Worm (Caenorhabditis elegans): ENCODE data around the gene lea-1.

DNA sequence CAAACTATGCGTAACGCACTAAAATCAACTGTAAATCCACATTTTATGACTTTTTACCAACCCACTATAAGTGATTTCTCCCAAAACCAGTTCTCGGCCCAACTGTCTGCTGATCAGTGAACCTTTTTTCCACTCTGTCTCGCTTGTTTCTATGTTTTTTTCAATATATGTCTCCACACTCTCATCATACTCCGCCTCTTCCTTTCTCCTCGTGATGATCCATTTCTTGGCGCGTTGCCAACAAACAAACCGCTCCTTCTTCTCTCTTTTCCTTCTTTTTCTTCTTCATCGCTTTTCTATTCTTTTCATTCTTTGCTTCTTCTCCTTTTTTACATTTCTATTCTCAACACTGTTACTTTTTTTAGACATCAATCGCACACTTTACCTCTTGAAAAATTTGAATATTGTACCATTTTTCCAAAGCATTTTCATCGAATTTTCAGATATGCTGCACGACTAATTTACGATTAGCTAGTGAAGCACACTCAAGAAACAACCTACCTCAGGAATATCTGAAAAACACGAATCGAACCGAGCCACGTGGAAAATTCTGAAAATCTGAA, 31.6 kb downstream of the lea-1 start, which contains the start of gene T06E8.8:
- TF ChIP-seq unc-62 (GFP tag; optimal IDR thresholded peaks at IDR 0.05) (no peak), elt-3 (tag; optimal IDR thresholded peaks at IDR 0.05) (no peak), snpc-4 (tag; optimal IDR thresholded peaks at IDR 0.05) (no peak), M03D4.4 (tag; optimal IDR thresholded peaks at IDR 0.05) (no peak), nhr-2 (tag; optimal IDR thresholded peaks at IDR 0.05) (no peak), elt-1 (tag; optimal IDR thresholded peaks at IDR 0.05; ENCODE audit: borderline replicate concordance, insufficient read depth) (no peak), ztf-11 (tag; optimal IDR thresholded peaks at IDR 0.05) (no peak), nhr-76 (tag; optimal IDR thresholded peaks at IDR 0.05) (no peak), nhr-237 (tag; optimal IDR thresholded peaks at IDR 0.05) (no peak), mls-2 (tag; optimal IDR thresholded peaks at IDR 0.05) (no peak), nhr-12 (tag; optimal IDR thresholded peaks at IDR 0.05) (no peak), drap-1 (GFP tag; optimal IDR thresholded peaks at IDR 0.05) (no peak), mep-1 (tag; optimal IDR thresholded peaks at IDR 0.05) (no peak)
